Fruit fly (Drosophila melanogaster): Measurements from ENCODE around the gene PIG-U.

Gene PIG-U

dm6 chr2L:8514748-8515147 lies at the start of gene PIG-U, which contains the start of gene CG13097:
PIG-U (plus strand) TSS chr2L:8515096.
CG13097 (minus strand) TSS chr2L:8514868.
- TF ChIP-seq CG16779 (tag; optimal IDR thresholded peaks at IDR 0.05) = no peak
- TF ChIP-seq CG8119 (GFP tag; IDR thresholded peaks at IDR 0.05) = no peak; the same call in 2 of the 3 replicates
- no peak for TF ChIP-seq dsx (GFP tag; optimal IDR thresholded peaks at IDR 0.05; ENCODE audit: poor library complexity, severe bottlenecking)
- peak; percentile 82 for TF ChIP-seq achi (GFP tag; optimal IDR thresholded peaks at IDR 0.05)
- TF ChIP-seq dac (GFP tag; optimal IDR thresholded peaks at IDR 0.05) = no peak
- peak; percentile 85 for TF ChIP-seq OdsH (GFP tag; optimal IDR thresholded peaks at IDR 0.05)
- TF ChIP-seq fd85E (GFP tag; optimal IDR thresholded peaks at IDR 0.05) = no peak
- no peak for TF ChIP-seq CG8632 (GFP tag; optimal IDR thresholded peaks at IDR 0.05)
- no peak for TF ChIP-seq CG7368 (GFP tag; optimal IDR thresholded peaks at IDR 0.05)
- TF ChIP-seq CG9139 (GFP tag; optimal IDR thresholded peaks at IDR 0.05) = no peak
- no peak; the same call in 1 of the 3 replicates for TF ChIP-seq CG6163 (GFP tag; IDR thresholded peaks at IDR 0.05)
- no peak for TF ChIP-seq CG6276 (GFP tag; optimal IDR thresholded peaks at IDR 0.05)
- peak; percentile 42; the same call in 1 of the 2 replicates for TF ChIP-seq CG11294 (GFP tag; IDR thresholded peaks at IDR 0.05)
- TF ChIP-seq Hr39 (GFP tag; optimal IDR thresholded peaks at IDR 0.05) = peak; percentile 84
- TF ChIP-seq CG31627 (GFP tag; optimal IDR thresholded peaks at IDR 0.05) = peak; percentile 83
- no peak for TF ChIP-seq CG10669 (GFP tag; optimal IDR thresholded peaks at IDR 0.05)
- peak; percentile 86 for TF ChIP-seq Met (GFP tag; optimal IDR thresholded peaks at IDR 0.05)
- TF ChIP-seq acj6 (GFP tag; optimal IDR thresholded peaks at IDR 0.05) = peak; percentile 86
- TF ChIP-seq svp (GFP tag) = no peak
- TF ChIP-seq CG6808 (GFP tag; optimal IDR thresholded peaks at IDR 0.05) = no peak
- TF ChIP-seq Sox102F (GFP tag; optimal IDR thresholded peaks at IDR 0.05) = no peak
- peak; percentile 94 for TF ChIP-seq Eip78C (GFP tag)
- TF ChIP-seq pdm3 (GFP tag; optimal IDR thresholded peaks at IDR 0.05) = no peak
- no peak; the same call in 1 of the 2 replicates for TF ChIP-seq CG15336 (GFP tag; IDR thresholded peaks at IDR 0.05)
- peak; percentile 78 for TF ChIP-seq CG3032 (tag; optimal IDR thresholded peaks at IDR 0.05)
- peak; percentile 70 for TF ChIP-seq Gug (GFP tag; IDR thresholded peaks at IDR 0.05)
- TF ChIP-seq CG11902 (GFP tag; optimal IDR thresholded peaks at IDR 0.05) = peak; percentile 55
- TF ChIP-seq net (GFP tag; optimal IDR thresholded peaks at IDR 0.05) = no peak
- no peak for TF ChIP-seq CG4318 (GFP tag; optimal IDR thresholded peaks at IDR 0.05)
- TF ChIP-seq esn (GFP tag; optimal IDR thresholded peaks at IDR 0.05) = peak; percentile 90
- TF ChIP-seq CG11762 (GFP tag; optimal IDR thresholded peaks at IDR 0.05; ENCODE audit: insufficient read depth) = peak; percentile 68
- peak; percentile 84 for TF ChIP-seq topi (GFP tag; optimal IDR thresholded peaks at IDR 0.05)
- peak; percentile 79 for TF ChIP-seq fkh (GFP tag; optimal IDR thresholded peaks at IDR 0.05)
- no peak for TF ChIP-seq CG6854 (GFP tag; optimal IDR thresholded peaks at IDR 0.05)
- TF ChIP-seq salr (GFP tag; optimal IDR thresholded peaks at IDR 0.05) = no peak
- peak; percentile 87 for TF ChIP-seq CG10631 (GFP tag; optimal IDR thresholded peaks at IDR 0.05)
- no peak for TF ChIP-seq Blimp-1 (GFP tag; optimal IDR thresholded peaks at IDR 0.05)
- peak; percentile 88 for TF ChIP-seq lz (GFP tag; optimal IDR thresholded peaks at IDR 0.05)
- TF ChIP-seq ss (GFP tag; optimal IDR thresholded peaks at IDR 0.05) = no peak
- TF ChIP-seq Ets96B (tag; optimal IDR thresholded peaks at IDR 0.05) = peak; percentile 66
- peak; percentile 36 for TF ChIP-seq Lpt (GFP tag; optimal IDR thresholded peaks at IDR 0.05)
- TF ChIP-seq eg (GFP tag; IDR thresholded peaks at IDR 0.05) = peak; percentile 62
- no peak for TF ChIP-seq Hr38 (GFP tag; optimal IDR thresholded peaks at IDR 0.05)
- TF ChIP-seq Hr4 (GFP tag; optimal IDR thresholded peaks at IDR 0.05) = no peak
- no peak for TF ChIP-seq Sox14 (GFP tag; optimal IDR thresholded peaks at IDR 0.05)
- no peak for TF ChIP-seq Eip75B (GFP tag; optimal IDR thresholded peaks at IDR 0.05)
- TF ChIP-seq spab (GFP tag; optimal IDR thresholded peaks at IDR 0.05) = no peak
- TF ChIP-seq vri (GFP tag; optimal IDR thresholded peaks at IDR 0.05) = no peak
- peak; percentile 62 for TF ChIP-seq CG8319 (GFP tag; optimal IDR thresholded peaks at IDR 0.05)
- peak; percentile 87 for TF ChIP-seq cyc (GFP tag; optimal IDR thresholded peaks at IDR 0.05)
- TF ChIP-seq Smox (GFP tag; optimal IDR thresholded peaks at IDR 0.05) = peak; percentile 86
- no peak for TF ChIP-seq Ets21C (GFP tag; optimal IDR thresholded peaks at IDR 0.05)
- TF ChIP-seq Sox15 (GFP tag; optimal IDR thresholded peaks at IDR 0.05) = peak; percentile 68

All from whole organism, prepupa.